Worm (Caenorhabditis elegans): ENCODE measurements around the gene F37A4.2.

- TF ChIP-seq nhr-23 (tag; optimal IDR thresholded peaks at IDR 0.05) (no peak), nhr-11 (tag; optimal IDR thresholded peaks at IDR 0.05) (no peak), ceh-82 (tag; optimal IDR thresholded peaks at IDR 0.05) (no peak)
Observed at ce11 chrIII:6742597-6742996, 20.3 kb downstream of the F37A4.2 start.

Data from whole organism, L2 larva.